Worm (Caenorhabditis elegans): Measurements from ENCODE around the gene ins-8.

DNA sequence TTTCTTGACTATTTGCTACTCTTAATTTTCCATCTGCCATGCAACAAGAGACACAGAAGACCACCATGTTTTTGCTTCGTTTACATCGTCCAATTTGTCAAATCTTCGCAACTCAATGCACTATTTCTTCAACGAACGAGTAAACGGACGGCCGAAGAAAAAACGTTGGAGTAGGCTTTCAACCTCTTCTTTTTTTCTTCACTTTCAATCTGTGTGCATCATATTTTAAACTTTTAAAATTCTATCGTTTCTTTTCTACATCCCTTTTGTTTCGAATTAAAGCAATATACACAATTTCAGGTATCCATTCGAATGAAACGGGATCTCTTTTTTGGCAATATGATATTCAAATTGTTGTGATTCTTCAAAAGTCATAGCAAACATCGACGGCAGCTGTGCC lies 23.0 kb downstream of the ins-8 start, which contains the start of gene acc-1:
- TF ChIP-seq zfp-2 (tag; optimal IDR thresholded peaks at IDR 0.05) (no peak), aly-2 (tag; optimal IDR thresholded peaks at IDR 0.05) (no peak), mdl-1 (tag; optimal IDR thresholded peaks at IDR 0.05) (no peak), ceh-82 (tag; optimal IDR thresholded peaks at IDR 0.05) (no peak), nhr-6 (tag; optimal IDR thresholded peaks at IDR 0.05) (no peak), unc-39 (tag; optimal IDR thresholded peaks at IDR 0.05) (no peak)
